Worm (Caenorhabditis elegans) whole organism, mixed stage, embryonic: ENCODE results near the gene K09E3.2.

ENCODE experiments used
- elt-3 ChIP-seq: fragments of 150-350 bp; optimal IDR thresholded peaks from 2 replicates; lab custom pipeline; 2014; ENCODE audit warnings: missing biosample characterization, missing genetic modification characterization
- flh-1 ChIP-seq: fragments of 200-800 bp; sonication (Bioruptor generic); optimal IDR thresholded peaks from 2 replicates; lab custom pipeline; 2018; ENCODE audit warnings: mild to moderate bottlenecking, missing genetic modification characterization, moderate library complexity, missing compliant biosample characterization
- lin-13 ChIP-seq: fragments of 150-350 bp; optimal IDR thresholded peaks from 2 replicates; lab custom pipeline; 2014; ENCODE audit warnings: missing biosample characterization, missing genetic modification characterization
- mab-5 ChIP-seq: fragments of 150-350 bp; optimal IDR thresholded peaks from 2 replicates; lab custom pipeline; 2014; ENCODE audit warnings: missing biosample characterization, missing genetic modification characterization
- nhr-12 ChIP-seq: fragments of 150-350 bp; optimal IDR thresholded peaks from 2 replicates; lab custom pipeline; 2014; ENCODE audit warnings: missing biosample characterization, missing genetic modification characterization
- nhr-28 ChIP-seq: fragments of 150-350 bp; optimal IDR thresholded peaks from 2 replicates; lab custom pipeline; 2014; ENCODE audit warnings: missing biosample characterization, missing genetic modification characterization
- nhr-76 ChIP-seq: sonication (generic microtip); optimal IDR thresholded peaks from 2 replicates; lab custom pipeline; 2017; ENCODE audit warnings: missing biosample characterization, missing genetic modification characterization
- pha-4 ChIP-seq: fragments of 150-350 bp; optimal IDR thresholded peaks from 2 replicates; lab custom pipeline; 2018; ENCODE audit warnings: missing biosample characterization, missing genetic modification reagents, missing genetic modification characterization
- tbx-8 ChIP-seq: fragments of 200-800 bp; sonication (Bioruptor generic); optimal IDR thresholded peaks from 2 replicates; lab custom pipeline; 2018; ENCODE audit warnings: mild to moderate bottlenecking, missing genetic modification characterization, moderate library complexity, missing compliant biosample characterization
- unc-62 ChIP-seq: fragments of 150-350 bp; optimal IDR thresholded peaks from 2 replicates; lab custom pipeline; 2014; ENCODE audit warnings: missing biosample characterization, missing genetic modification reagents, missing genetic modification characterization

- TF ChIP-seq tbx-8 (GFP tag; lab: Kevin White, UChicago) (no peak), unc-62 (GFP tag; lab: Kevin White, UChicago) (peak; percentile 59), elt-3 (no peak), flh-1 (GFP tag; lab: Kevin White, UChicago) (no peak), nhr-12 (tag; lab: Kevin White, UChicago) (no peak), nhr-28 (tag; lab: Kevin White, UChicago) (no peak), pha-4 (no peak), lin-13 (no peak), nhr-76 (no peak), mab-5 (no peak)
These were observed 20.6 kb downstream of the K09E3.2 start, which contains the start of gene cnp-3 for ce11 chrX:17138060-17138557.
